Fruit fly (Drosophila melanogaster) whole organism, prepupa: Measurements from ENCODE around the gene ft.

ENCODE experiments used
- Blimp-1 ChIP-seq: fragments of 200-800 bp; sonication (Bioruptor generic); optimal IDR thresholded peaks from 3 replicates; lab custom pipeline; 2017; ENCODE audit warnings: missing biosample characterization, missing genetic modification characterization, mild to moderate bottlenecking, moderate library complexity, missing genetic modification reagents
- CG10631 ChIP-seq: fragments of 200-800 bp; sonication (Bioruptor generic); optimal IDR thresholded peaks from 2 replicates; lab custom pipeline; 2016; ENCODE audit warnings: missing biosample characterization, missing genetic modification characterization
- CG10669 ChIP-seq: fragments of 200-800 bp; sonication (Bioruptor generic); optimal IDR thresholded peaks from 3 replicates; lab custom pipeline; 2018; ENCODE audit warnings: missing biosample characterization, mild to moderate bottlenecking, missing genetic modification characterization, moderate library complexity
- CG11294 ChIP-seq: fragments of 200-800 bp; sonication (Bioruptor generic); IDR thresholded peaks from 2 replicates; pipeline ENCODE4 v1.3.6; 2022; ENCODE audit warnings: missing biosample characterization, missing genetic modification characterization
- CG11762 ChIP-seq: fragments of 200-800 bp; sonication (Bioruptor generic); optimal IDR thresholded peaks from 3 replicates; lab custom pipeline; 2016; ENCODE audit warnings: missing biosample characterization, missing genetic modification characterization; ENCODE audit not compliant: insufficient read depth
- CG11902 ChIP-seq: fragments of 200-800 bp; sonication (Bioruptor generic); optimal IDR thresholded peaks from 3 replicates; lab custom pipeline; 2016; ENCODE audit warnings: missing biosample characterization, missing genetic modification characterization
- CG15336 ChIP-seq: fragments of 200-800 bp; sonication (Bioruptor generic); IDR thresholded peaks from 2 replicates; pipeline ENCODE4 v1.3.6; 2022; ENCODE audit warnings: missing biosample characterization, missing genetic modification characterization
- CG32006 ChIP-seq: fragments of 200-800 bp; sonication (Bioruptor generic); optimal IDR thresholded peaks from 3 replicates; lab custom pipeline; 2017; ENCODE audit warnings: missing biosample characterization, mild to moderate bottlenecking, missing genetic modification characterization
- CG34406 ChIP-seq: fragments of 200-800 bp; sonication (Bioruptor generic); optimal IDR thresholded peaks from 3 replicates; lab custom pipeline; 2016; ENCODE audit warnings: missing biosample characterization, missing genetic modification characterization
- CG3919 ChIP-seq: fragments of 200-800 bp; sonication (Bioruptor generic); optimal IDR thresholded peaks from 3 replicates; lab custom pipeline; 2016; ENCODE audit warnings: missing biosample characterization, missing genetic modification characterization
- CG6163 ChIP-seq: fragments of 200-800 bp; sonication (Bioruptor generic); IDR thresholded peaks from 3 replicates; pipeline ENCODE4 v1.3.6; 2022; ENCODE audit warnings: missing biosample characterization, missing genetic modification characterization
- CG6276 ChIP-seq: fragments of 200-800 bp; sonication (Bioruptor generic); optimal IDR thresholded peaks from 2 replicates; lab custom pipeline; 2017; ENCODE audit warnings: missing biosample characterization, mild to moderate bottlenecking, missing genetic modification characterization
- CG6792 ChIP-seq: fragments of 200-800 bp; sonication (Bioruptor generic); optimal IDR thresholded peaks from 3 replicates; lab custom pipeline; 2016; ENCODE audit warnings: missing biosample characterization, missing genetic modification characterization
- CG6808 ChIP-seq: fragments of 200-800 bp; sonication (Bioruptor generic); optimal IDR thresholded peaks from 3 replicates; lab custom pipeline; 2017; ENCODE audit warnings: missing biosample characterization, missing genetic modification characterization, mild to moderate bottlenecking, moderate library complexity, missing genetic modification reagents
- CG6854 ChIP-seq: fragments of 200-800 bp; sonication (Bioruptor generic); optimal IDR thresholded peaks from 2 replicates; lab custom pipeline; 2017; ENCODE audit warnings: missing biosample characterization, mild to moderate bottlenecking, missing genetic modification characterization
- CG7368 ChIP-seq: fragments of 200-800 bp; sonication (Bioruptor generic); optimal IDR thresholded peaks from 3 replicates; lab custom pipeline; 2016; ENCODE audit warnings: missing biosample characterization, missing genetic modification characterization
- Eip93F ChIP-seq: fragments of 200-800 bp; sonication (Bioruptor generic); optimal IDR thresholded peaks from 2 replicates; lab custom pipeline; 2016; ENCODE audit warnings: missing biosample characterization, mild to moderate bottlenecking, missing genetic modification characterization
- Ets21C ChIP-seq: fragments of 200-800 bp; sonication (Bioruptor generic); optimal IDR thresholded peaks from 3 replicates; lab custom pipeline; 2016; ENCODE audit warnings: missing biosample characterization, missing genetic modification characterization
- Gug ChIP-seq: fragments of 200-800 bp; sonication (Bioruptor generic); IDR thresholded peaks from 2 replicates; pipeline ENCODE4 v1.3.6; 2022; ENCODE audit warnings: missing biosample characterization, missing genetic modification characterization
- Hr38 ChIP-seq: sonication (Bioruptor generic); optimal IDR thresholded peaks from 2 replicates; lab custom pipeline; 2016; ENCODE audit warnings: missing biosample characterization, missing genetic modification characterization
- Hr4 ChIP-seq: fragments of 200-800 bp; sonication (Bioruptor generic); optimal IDR thresholded peaks from 3 replicates; lab custom pipeline; 2016; ENCODE audit warnings: missing biosample characterization, missing genetic modification characterization
- Lpt ChIP-seq: fragments of 200-800 bp; sonication (Bioruptor generic); optimal IDR thresholded peaks from 3 replicates; lab custom pipeline; 2016; ENCODE audit warnings: missing biosample characterization, missing genetic modification characterization
- OdsH ChIP-seq: fragments of 200-800 bp; sonication (Bioruptor generic); optimal IDR thresholded peaks from 3 replicates; lab custom pipeline; 2016; ENCODE audit warnings: missing biosample characterization, missing genetic modification characterization
- Smox ChIP-seq: fragments of 200-800 bp; sonication (Bioruptor generic); optimal IDR thresholded peaks from 3 replicates; lab custom pipeline; 2016; ENCODE audit warnings: missing biosample characterization, missing genetic modification characterization
- Sox102F ChIP-seq: fragments of 200-800 bp; sonication (Bioruptor generic); optimal IDR thresholded peaks from 2 replicates; lab custom pipeline; 2016; ENCODE audit warnings: missing biosample characterization, mild to moderate bottlenecking, missing genetic modification characterization
- Sox14 ChIP-seq: fragments of 200-800 bp; sonication (Bioruptor generic); optimal IDR thresholded peaks from 3 replicates; lab custom pipeline; 2016; ENCODE audit warnings: missing biosample characterization, missing genetic modification characterization
- achi ChIP-seq: fragments of 200-800 bp; sonication (Bioruptor generic); optimal IDR thresholded peaks from 3 replicates; lab custom pipeline; 2016; ENCODE audit warnings: missing biosample characterization, missing genetic modification characterization
- acj6 ChIP-seq: fragments of 200-800 bp; sonication (Bioruptor generic); optimal IDR thresholded peaks from 3 replicates; lab custom pipeline; 2016; ENCODE audit warnings: missing biosample characterization, missing genetic modification characterization
- cyc ChIP-seq: fragments of 200-800 bp; sonication (Bioruptor generic); optimal IDR thresholded peaks from 3 replicates; lab custom pipeline; 2016; ENCODE audit warnings: missing biosample characterization, missing genetic modification characterization
- dsx ChIP-seq: fragments of 200-800 bp; optimal IDR thresholded peaks from 3 replicates; lab custom pipeline; 2019; ENCODE audit warnings: missing biosample characterization, mild to moderate bottlenecking, missing genetic modification characterization, moderate library complexity; ENCODE audit not compliant: poor library complexity, severe bottlenecking
- esn ChIP-seq: fragments of 200-800 bp; sonication (Bioruptor generic); optimal IDR thresholded peaks from 2 replicates; lab custom pipeline; 2016; ENCODE audit warnings: missing biosample characterization, mild to moderate bottlenecking, missing genetic modification characterization, moderate library complexity
- fd59A ChIP-seq: fragments of 200-800 bp; sonication (Bioruptor generic); optimal IDR thresholded peaks from 2 replicates; lab custom pipeline; 2017; ENCODE audit warnings: missing biosample characterization, mild to moderate bottlenecking, missing genetic modification characterization, missing genetic modification reagents
- fd85E ChIP-seq: fragments of 200-800 bp; sonication (Bioruptor generic); optimal IDR thresholded peaks from 3 replicates; lab custom pipeline; 2016; ENCODE audit warnings: missing biosample characterization, missing genetic modification characterization
- fkh ChIP-seq: fragments of 200-800 bp; sonication (Bioruptor generic); optimal IDR thresholded peaks from 3 replicates; lab custom pipeline; 2017; ENCODE audit warnings: missing biosample characterization, mild to moderate bottlenecking, missing genetic modification characterization, moderate library complexity
- lz ChIP-seq: fragments of 200-800 bp; sonication (Bioruptor generic); optimal IDR thresholded peaks from 3 replicates; lab custom pipeline; 2016; ENCODE audit warnings: missing biosample characterization, missing genetic modification characterization
- spab ChIP-seq: fragments of 200-800 bp; sonication (Bioruptor generic); optimal IDR thresholded peaks from 2 replicates; lab custom pipeline; 2017; ENCODE audit warnings: missing biosample characterization, mild to moderate bottlenecking, missing genetic modification characterization, missing genetic modification reagents
- ss ChIP-seq, 2 experiments: fragments of 200-800 bp; sonication (Bioruptor generic); optimal IDR thresholded peaks; 2 replicates in 1 of 2; 3 replicates in 1 of 2; lab custom pipeline; 2017 to 2018; ENCODE audit warnings: mild to moderate bottlenecking in 2 of 2, missing biosample characterization in 2 of 2, missing genetic modification characterization in 2 of 2, moderate library complexity in 1 of 2
- svp ChIP-seq: fragments of 200-800 bp; sonication (Bioruptor generic); peaks from one replicate; lab custom pipeline; 2016; ENCODE audit warnings: missing biosample characterization, missing genetic modification characterization
- vri ChIP-seq: fragments of 200-800 bp; sonication (Bioruptor generic); optimal IDR thresholded peaks from 3 replicates; lab custom pipeline; 2016; ENCODE audit warnings: missing biosample characterization, mild to moderate bottlenecking, missing genetic modification characterization

ft gene

DNA sequence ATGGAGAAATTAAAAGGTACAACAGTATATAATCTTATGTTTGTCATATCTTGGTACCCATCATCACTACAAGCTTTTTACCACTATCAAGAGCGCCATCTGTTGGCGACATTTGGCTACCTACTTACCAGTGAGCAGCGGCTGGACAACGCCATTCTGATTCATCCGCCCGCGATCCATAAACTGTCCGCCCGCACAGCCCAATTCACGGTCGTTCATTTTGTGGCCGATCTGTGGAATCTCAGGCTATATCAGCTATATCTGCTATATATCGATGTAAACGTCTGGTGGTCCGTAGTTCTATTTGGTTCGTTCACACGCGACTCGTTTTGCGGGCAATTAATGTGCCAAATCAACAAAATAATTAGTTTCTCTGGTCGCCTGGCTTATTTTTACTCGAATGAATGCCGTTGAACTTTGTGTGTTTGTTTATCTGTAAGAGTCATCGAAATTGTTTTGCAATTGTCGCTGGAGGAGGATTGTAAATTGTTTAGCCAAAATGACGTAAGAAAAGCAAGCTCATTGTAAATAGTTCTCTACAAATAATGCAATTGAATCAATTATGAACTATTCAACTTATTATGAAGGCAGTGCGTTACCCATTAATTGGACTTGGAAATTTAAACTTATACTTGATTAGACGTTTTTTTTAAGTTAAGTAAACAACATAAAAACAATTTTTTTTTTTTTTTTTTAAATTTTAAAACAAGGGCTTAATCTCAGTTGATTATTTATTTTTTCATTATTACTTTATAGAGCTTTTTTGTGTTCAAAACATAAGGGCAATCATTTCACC is 25.1 kb downstream of the ft start:
- TF ChIP-seq Hr4 (GFP tag; lab: Kevin White, UChicago) (peak; percentile 13), fd59A (GFP tag; lab: Kevin White, UChicago) (no peak), svp (GFP tag; lab: Kevin White, UChicago) (no peak), CG7368 (GFP tag; lab: Kevin White, UChicago) (no peak)

DNA sequence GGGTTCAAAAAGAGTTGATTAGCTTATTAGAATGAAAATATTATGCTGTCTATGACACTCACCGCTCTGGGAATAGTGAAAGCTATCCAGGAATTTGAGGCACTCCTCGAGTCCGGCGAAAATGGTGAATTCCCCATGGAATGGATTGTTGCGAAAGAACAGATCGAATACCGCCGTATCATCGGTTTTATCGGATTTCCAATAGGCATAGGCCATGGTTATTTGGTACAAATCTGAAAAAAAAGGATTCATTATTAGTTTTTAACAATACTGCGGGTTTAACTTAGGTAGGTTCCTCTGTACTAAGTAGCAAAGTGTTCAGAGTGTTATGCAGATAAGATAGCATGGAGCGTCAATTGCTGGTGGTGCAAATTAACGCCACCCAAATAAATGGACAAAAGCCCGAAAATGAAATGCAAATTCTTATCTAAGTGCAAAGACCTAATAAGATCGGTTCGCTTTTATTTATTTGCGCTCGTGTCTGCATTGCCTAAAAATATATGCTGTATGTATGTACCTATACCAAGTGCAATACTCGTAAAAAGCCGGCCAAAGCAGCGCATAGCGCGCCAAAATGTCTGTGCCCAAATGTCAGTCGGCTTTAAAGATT is 25.8 kb downstream of the ft start:
- TF ChIP-seq ss (GFP tag; optimal IDR thresholded peaks at IDR 0.05; lab: Kevin White, UChicago): no peak
- TF ChIP-seq CG6276 (GFP tag; lab: Kevin White, UChicago): no peak
- no peak for TF ChIP-seq svp (GFP tag; lab: Kevin White, UChicago)
- TF ChIP-seq vri (GFP tag; lab: Kevin White, UChicago): peak; percentile 43
- TF ChIP-seq Lpt (GFP tag; lab: Kevin White, UChicago): no peak
- TF ChIP-seq Eip93F (GFP tag; lab: Kevin White, UChicago): peak; percentile 67
- no peak for TF ChIP-seq fkh (GFP tag; lab: Kevin White, UChicago)
- TF ChIP-seq lz: no peak
- TF ChIP-seq Gug (GFP tag; lab: Robert Waterston, UW): no peak

DNA sequence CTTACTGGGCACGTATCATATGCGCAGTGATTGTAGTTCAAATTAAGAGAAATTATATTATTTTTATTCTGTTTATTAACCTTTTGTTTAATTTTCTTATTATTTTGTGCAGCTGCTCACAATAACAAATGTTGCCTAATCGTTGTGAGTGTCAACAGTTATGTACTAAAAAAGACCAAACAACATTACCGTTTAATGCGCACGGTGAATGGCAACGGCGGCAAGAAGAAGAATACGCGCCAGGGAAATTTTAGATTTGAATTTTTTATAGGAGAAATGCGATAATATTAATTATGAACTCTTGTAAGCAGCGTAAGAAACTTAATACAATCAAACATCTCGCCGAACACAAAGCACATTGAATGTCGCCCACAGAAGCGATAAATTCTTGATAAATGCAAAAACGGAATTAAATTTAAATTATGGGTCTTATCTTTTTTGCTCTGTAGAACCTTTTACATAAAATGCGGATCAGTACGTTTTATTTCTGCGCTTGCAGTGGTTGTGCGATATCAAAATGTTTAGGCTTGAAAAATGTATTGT is 33.9 kb downstream of the ft start, which contains the start of the genes Tbcc and lectin-24Db:
Gene Tbcc, minus strand, starts transcription at position 163 of the 543 bp plus-strand sequence.
Gene lectin-24Db, plus strand, starts transcription at position 493 of the 543 bp plus-strand sequence.
- TF ChIP-seq Sox14 (GFP tag; lab: Kevin White, UChicago) (peak; percentile 52), vri (GFP tag; lab: Kevin White, UChicago) (peak; percentile 45), Ets21C (GFP tag; lab: Kevin White, UChicago) (no peak)

DNA sequence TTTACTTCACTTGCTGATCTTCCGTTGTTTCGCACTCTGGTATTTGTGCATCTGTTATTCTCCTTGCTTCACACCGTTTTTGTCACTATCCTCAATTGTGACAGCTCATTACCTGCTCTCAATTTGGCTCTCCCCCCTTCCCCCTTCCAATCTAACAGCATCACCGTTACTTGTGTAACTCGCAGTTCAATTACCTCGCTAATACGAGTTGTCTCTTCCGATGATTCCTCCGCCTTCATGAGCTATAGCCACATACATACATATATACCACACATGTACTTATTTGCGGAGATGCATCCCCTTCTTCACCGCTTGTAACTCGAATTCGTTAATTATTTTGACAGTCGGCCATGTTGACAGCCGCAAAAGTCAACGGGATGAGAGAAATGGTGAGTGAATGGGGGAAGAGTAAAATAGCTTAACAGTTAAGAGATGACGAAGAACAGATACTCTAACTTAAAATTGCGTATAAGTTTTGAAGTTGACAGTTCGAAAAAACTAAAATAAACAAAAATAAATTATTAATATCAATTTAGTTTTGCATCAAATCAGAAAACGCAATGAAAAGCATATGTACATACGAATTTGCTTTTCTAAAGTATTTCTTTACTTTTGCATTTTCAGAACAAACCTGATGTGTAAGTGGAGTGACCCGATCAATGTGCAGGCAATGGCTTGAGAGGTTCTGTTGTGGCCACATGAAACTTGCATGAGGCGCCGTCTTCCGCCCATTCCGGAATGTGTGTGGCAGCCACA is 36.1 kb downstream of the ft start:
- TF ChIP-seq spab (GFP tag; lab: Kevin White, UChicago): no peak
- TF ChIP-seq Blimp-1 (GFP tag; lab: Kevin White, UChicago): no peak
- TF ChIP-seq CG15336 (GFP tag; lab: Robert Waterston, UW): peak; percentile 64; the same call in 1 of the 2 replicates
- TF ChIP-seq CG6808 (GFP tag; lab: Kevin White, UChicago): no peak
- TF ChIP-seq CG6854: no peak
- no peak for TF ChIP-seq Lpt (GFP tag; lab: Kevin White, UChicago)
- TF ChIP-seq CG32006: no peak
- TF ChIP-seq OdsH (GFP tag; lab: Kevin White, UChicago): no peak
- no peak for TF ChIP-seq CG6276 (GFP tag; lab: Kevin White, UChicago)
- TF ChIP-seq Sox102F (GFP tag; lab: Kevin White, UChicago): no peak
- TF ChIP-seq CG10669 (GFP tag; lab: Kevin White, UChicago): no peak
- no peak for TF ChIP-seq Ets21C (GFP tag; lab: Kevin White, UChicago)
- peak; percentile 41 for TF ChIP-seq esn (GFP tag; lab: Kevin White, UChicago)
- TF ChIP-seq vri (GFP tag; lab: Kevin White, UChicago): no peak
- TF ChIP-seq CG11294 (GFP tag; lab: Robert Waterston, UW): no peak
- TF ChIP-seq CG34406: peak; percentile 35
- peak; percentile 12 for TF ChIP-seq fd59A (GFP tag; lab: Kevin White, UChicago)
- TF ChIP-seq CG11902: peak; percentile 7
- TF ChIP-seq CG6792 (GFP tag; lab: Kevin White, UChicago): peak; percentile 49
- TF ChIP-seq CG7368 (GFP tag; lab: Kevin White, UChicago): no peak
- TF ChIP-seq fd85E (GFP tag; lab: Kevin White, UChicago): no peak
- no peak for TF ChIP-seq CG3919 (GFP tag; lab: Kevin White, UChicago)
- peak; percentile 33 for TF ChIP-seq achi (GFP tag; lab: Kevin White, UChicago)
- TF ChIP-seq CG6163 (GFP tag; lab: Robert Waterston, UW): no peak
- TF ChIP-seq CG11762: no peak
- no peak for TF ChIP-seq Smox (GFP tag; lab: Kevin White, UChicago)
- no peak for TF ChIP-seq lz
- peak; percentile 42 for TF ChIP-seq cyc
- TF ChIP-seq Hr4 (GFP tag; lab: Kevin White, UChicago): peak; percentile 54
- no peak for TF ChIP-seq dsx
- no peak for TF ChIP-seq CG10631 (GFP tag; lab: Kevin White, UChicago)
- no peak for TF ChIP-seq Hr38 (GFP tag; lab: Kevin White, UChicago)
- TF ChIP-seq acj6 (GFP tag; lab: Kevin White, UChicago): peak; percentile 42
